Worm (Caenorhabditis elegans) whole organism, midembryonic: Measurements from ENCODE around the gene exos-9.

Source experiments
- T22C8.4 ChIP-seq: fragments of 200-800 bp; sonication (Bioruptor generic); IDR thresholded peaks from 2 replicates; pipeline ENCODE4 v1.3.6; 2022; ENCODE audit warnings: missing genetic modification characterization, missing compliant biosample characterization
- cog-1 ChIP-seq: sonication (generic microtip); optimal IDR thresholded peaks from 2 replicates; lab custom pipeline; 2016; ENCODE audit warnings: missing genetic modification characterization, missing compliant biosample characterization
- flt-1 ChIP-seq: fragments of 200-800 bp; sonication (Bioruptor generic); IDR thresholded peaks from 2 replicates; pipeline ENCODE4 v1.3.6; 2022; ENCODE audit warnings: missing genetic modification characterization, missing compliant biosample characterization
- klf-2 ChIP-seq: fragments of 200-800 bp; sonication (Bioruptor generic); conservative IDR thresholded peaks from 2 replicates; pipeline ENCODE4 v1.3.6; 2022; ENCODE audit warnings: missing genetic modification reagents, missing genetic modification characterization, missing compliant biosample characterization
- med-1 ChIP-seq: sonication (generic microtip); optimal IDR thresholded peaks from 2 replicates; lab custom pipeline; 2017; ENCODE audit warnings: missing genetic modification characterization, mild to moderate bottlenecking, missing compliant biosample characterization, antibody characterized with exemption, missing genetic modification reagents; ENCODE audit not compliant: insufficient read depth
- ref-1 ChIP-seq: fragments of 200-800 bp; sonication (Bioruptor generic); conservative IDR thresholded peaks from 2 replicates; pipeline ENCODE4 v1.3.6; 2022; ENCODE audit warnings: missing genetic modification reagents, missing genetic modification characterization, missing compliant biosample characterization
- tab-1 ChIP-seq: fragments of 200-800 bp; sonication (Bioruptor generic); IDR thresholded peaks from 2 replicates; pipeline ENCODE4 v1.3.6; 2022; ENCODE audit warnings: missing genetic modification characterization, missing compliant biosample characterization
- ztf-23 ChIP-seq: fragments of 200-800 bp; sonication (Bioruptor generic); IDR thresholded peaks from 2 replicates; pipeline ENCODE4 v1.3.6; 2022; ENCODE audit warnings: missing genetic modification reagents, missing genetic modification characterization, missing compliant biosample characterization
- ztf-29 ChIP-seq: fragments of 200-800 bp; sonication (Bioruptor generic); IDR thresholded peaks from 2 replicates; pipeline ENCODE4 v1.3.6; 2022; ENCODE audit warnings: missing genetic modification reagents, missing genetic modification characterization, missing compliant biosample characterization

Gene exos-9

ce11 chrIII:7203130-7203775, 5.4 kb upstream of the exos-9 start:
- TF ChIP-seq ref-1 (GFP tag; lab: Robert Waterston, UW) (no peak), ztf-29 (GFP tag; lab: Robert Waterston, UW) (no peak), ztf-23 (GFP tag; lab: Robert Waterston, UW) (no peak), med-1 (no peak), klf-2 (GFP tag; lab: Robert Waterston, UW) (no peak)

DNA sequence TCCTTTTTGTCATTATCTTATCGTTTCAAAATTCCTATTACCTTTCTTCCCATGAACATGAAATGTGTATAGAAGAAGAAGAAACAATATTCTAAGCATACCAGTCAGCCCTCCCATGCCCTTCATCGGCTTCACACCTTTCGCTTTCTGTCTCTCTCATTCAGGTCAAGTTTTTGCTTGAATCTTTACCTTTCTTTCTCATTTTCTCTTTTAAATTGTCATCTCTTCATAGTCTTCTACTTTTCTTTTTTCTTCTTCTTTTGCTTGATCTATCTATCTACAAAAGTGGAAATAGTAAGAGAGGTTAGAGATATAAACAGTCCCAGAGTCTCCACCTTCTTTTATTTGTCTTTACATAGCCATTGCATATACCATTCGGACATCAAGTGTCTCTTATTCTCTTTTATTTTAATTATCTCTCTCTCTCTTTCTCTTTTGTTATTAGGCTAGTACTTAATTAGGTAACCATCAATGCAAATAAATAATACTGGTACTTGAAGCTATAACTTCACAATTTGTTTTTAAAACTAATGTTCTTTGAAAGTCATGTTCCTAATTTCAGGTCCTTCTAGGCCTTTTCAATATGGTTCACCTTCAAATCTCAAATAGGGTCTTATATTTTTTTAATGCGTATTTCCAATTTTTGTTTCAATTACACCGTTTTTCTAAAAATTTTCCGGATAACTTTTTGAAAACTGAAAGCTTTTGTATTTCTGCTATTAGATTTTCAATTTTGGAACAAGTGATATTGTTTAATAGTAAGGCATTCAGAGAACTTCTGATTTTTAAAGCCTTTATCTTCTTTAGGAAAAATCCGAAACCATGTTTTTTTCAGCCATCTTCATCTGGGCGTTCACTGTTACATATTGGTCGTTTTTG, 3.7 kb upstream of the exos-9 start, which contains the start of gene dpy-31:
TSS of gene dpy-31 (plus strand) at position 829 of the 879 bp plus-strand sequence.
- TF ChIP-seq klf-2 (GFP tag; lab: Robert Waterston, UW) (no peak), ztf-29 (GFP tag; lab: Robert Waterston, UW) (peak; percentile 31; the same call in 1 of the 2 replicates)

- TF ChIP-seq ref-1 (GFP tag; lab: Robert Waterston, UW) = no peak
- no peak for TF ChIP-seq flt-1 (GFP tag; lab: Robert Waterston, UW)
- TF ChIP-seq tab-1 (GFP tag; lab: Robert Waterston, UW) = no peak
- TF ChIP-seq med-1 = no peak
- no peak for TF ChIP-seq T22C8.4
- no peak for TF ChIP-seq klf-2 (GFP tag; lab: Robert Waterston, UW)
- TF ChIP-seq ztf-29 (GFP tag; lab: Robert Waterston, UW) = no peak
- no peak for TF ChIP-seq ztf-23 (GFP tag; lab: Robert Waterston, UW)
- no peak for TF ChIP-seq cog-1 (tag; lab: Kevin White, UChicago)
These were observed 1.6 kb upstream of the exos-9 start for ce11 chrIII:7199467-7199866.

DNA sequence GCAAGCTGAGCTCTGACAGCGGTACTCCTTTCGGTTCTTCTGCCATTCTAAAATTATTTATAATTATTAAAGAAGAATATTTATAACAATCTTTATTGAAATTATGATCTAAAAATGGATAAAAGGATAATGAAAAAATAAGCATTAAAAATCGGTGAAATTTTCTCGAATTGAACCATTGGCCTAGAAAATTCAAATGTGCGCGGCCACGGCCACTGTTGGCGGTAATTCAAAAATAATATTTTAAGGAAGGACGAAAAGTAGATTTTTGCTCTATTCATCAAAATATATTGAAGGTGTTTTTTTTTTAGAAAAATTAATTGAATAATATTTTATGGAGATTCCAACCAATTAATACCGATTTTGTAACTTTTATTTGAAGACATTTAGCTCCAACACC, 965 bp upstream of the exos-9 start, which contains the start of gene pfd-5:
TSS of gene pfd-5 (minus strand) at position 47 of the 400 bp plus-strand sequence.
- no peak for TF ChIP-seq med-1
- TF ChIP-seq flt-1 (GFP tag; lab: Robert Waterston, UW) = peak; percentile 84
- peak; percentile 71; the same call in 1 of the 2 replicates for TF ChIP-seq klf-2 (GFP tag; lab: Robert Waterston, UW)
- TF ChIP-seq ref-1 (GFP tag; lab: Robert Waterston, UW) = no peak
- no peak for TF ChIP-seq tab-1 (GFP tag; lab: Robert Waterston, UW)
- TF ChIP-seq ztf-23 (GFP tag; lab: Robert Waterston, UW) = peak; percentile 74
- TF ChIP-seq T22C8.4 = no peak; the same call in 1 of the 2 replicates
- no peak for TF ChIP-seq ztf-29 (GFP tag; lab: Robert Waterston, UW)
- TF ChIP-seq cog-1 (tag; lab: Kevin White, UChicago) = peak; percentile 52

- no peak for TF ChIP-seq klf-2 (GFP tag; lab: Robert Waterston, UW)
- TF ChIP-seq med-1 = no peak
- no peak for TF ChIP-seq flt-1 (GFP tag; lab: Robert Waterston, UW)
- TF ChIP-seq ref-1 (GFP tag; lab: Robert Waterston, UW) = no peak
- no peak for TF ChIP-seq cog-1 (tag; lab: Kevin White, UChicago)
- no peak for TF ChIP-seq T22C8.4
- TF ChIP-seq tab-1 (GFP tag; lab: Robert Waterston, UW) = no peak
- TF ChIP-seq ztf-23 (GFP tag; lab: Robert Waterston, UW) = no peak
- TF ChIP-seq ztf-29 (GFP tag; lab: Robert Waterston, UW) = no peak
These were observed 2.5 kb downstream of the exos-9 start, which contains the start of gene F37C12.18 for ce11 chrIII:7195325-7195724. F37C12.18 (minus strand) TSS chrIII:7195425.

- TF ChIP-seq tab-1 (GFP tag; lab: Robert Waterston, UW) (no peak), flt-1 (GFP tag; lab: Robert Waterston, UW) (no peak), cog-1 (tag; lab: Kevin White, UChicago) (no peak), ztf-23 (GFP tag; lab: Robert Waterston, UW) (no peak), ref-1 (GFP tag; lab: Robert Waterston, UW) (no peak)
These were observed 4.8 kb downstream of the exos-9 start, which contains the start of gene mec-14 for ce11 chrIII:7192942-7193665. mec-14 (minus strand) TSS chrIII:7192992.

- TF ChIP-seq flt-1 (GFP tag; lab: Robert Waterston, UW) = 0 out of 2 replicates have a peak, but pooled peaks have one; percentile 4
- TF ChIP-seq T22C8.4 = no peak
- TF ChIP-seq cog-1 (tag; lab: Kevin White, UChicago) = peak; percentile 34
- TF ChIP-seq klf-2 (GFP tag; lab: Robert Waterston, UW) = no peak
- no peak for TF ChIP-seq ztf-29 (GFP tag; lab: Robert Waterston, UW)
- TF ChIP-seq tab-1 (GFP tag; lab: Robert Waterston, UW) = no peak
- TF ChIP-seq ref-1 (GFP tag; lab: Robert Waterston, UW) = no peak
- peak; percentile 55; the same call in 1 of the 2 replicates for TF ChIP-seq ztf-23 (GFP tag; lab: Robert Waterston, UW)
- no peak for TF ChIP-seq med-1
These were observed 8.2 kb downstream of the exos-9 start, which contains the start of gene rps-21 for ce11 chrIII:7189581-7190128. rps-21 (minus strand) TSS chrIII:7189631.

ce11 chrIII:7188300-7189052, 9.4 kb downstream of the exos-9 start, which contains the start of the genes F37C12.21 and F37C12.10:
F37C12.21 (plus strand) TSS chrIII:7188357.
F37C12.10 (minus strand) TSS chrIII:7188384.
- TF ChIP-seq ref-1 (GFP tag; lab: Robert Waterston, UW) (no peak), T22C8.4 (no peak), tab-1 (GFP tag; lab: Robert Waterston, UW) (no peak), ztf-23 (GFP tag; lab: Robert Waterston, UW) (no peak), cog-1 (tag; lab: Kevin White, UChicago) (no peak), klf-2 (GFP tag; lab: Robert Waterston, UW) (no peak), flt-1 (GFP tag; lab: Robert Waterston, UW) (no peak), med-1 (no peak), ztf-29 (GFP tag; lab: Robert Waterston, UW) (no peak)
